Fruit fly (Drosophila melanogaster): ENCODE measurements around the gene Mst57Db.

dm6 chr3R:25876639-25877038 is 45.9 kb upstream of the Mst57Db start:
- TF ChIP-seq CTCF (optimal IDR thresholded peaks at IDR 0.05) (peak; percentile 68 to 75), CG8478 (optimal IDR thresholded peaks at IDR 0.05) (no peak)

Data from S2 (cell line).